Fruit fly (Drosophila melanogaster): ENCODE data around the gene wts.
A peak's percentile ranks its signal among the peaks of the same experiment; 100 is the strongest.

Gene wts

dm6 chr3R:30813903-30814339 lies 7.5 kb upstream of the wts start (continued):
- TF ChIP-seq sd (tag; optimal IDR thresholded peaks at IDR 0.05), result peak; percentile 63
- peak; percentile 86 for TF ChIP-seq Fer3 (tag; optimal IDR thresholded peaks at IDR 0.05)
- TF ChIP-seq h (optimal IDR thresholded peaks at IDR 0.05), result no peak
- TF ChIP-seq zf30C (GFP tag; optimal IDR thresholded peaks at IDR 0.05), result peak; percentile 55
- peak; percentile 82 for TF ChIP-seq chif (GFP tag; optimal IDR thresholded peaks at IDR 0.05)
- TF ChIP-seq bbx (GFP tag; IDR thresholded peaks at IDR 0.05; ENCODE audit: partially characterized antibody), result no peak
- TF ChIP-seq Sin3A (optimal IDR thresholded peaks at IDR 0.05), result no peak
- no peak for TF ChIP-seq Scr (GFP tag; IDR thresholded peaks at IDR 0.05; ENCODE audit: partially characterized antibody)
- TF ChIP-seq emc (GFP tag; optimal IDR thresholded peaks at IDR 0.05), result peak; percentile 46
- peak; percentile 32; the same call in 1 of the 2 replicates for TF ChIP-seq NFAT (GFP tag; IDR thresholded peaks at IDR 0.05)
- peak in 1 of 2 experiments; percentile 90 for TF ChIP-seq Eip74EF (GFP tag; optimal IDR thresholded peaks at IDR 0.05)
- TF ChIP-seq CG2202 (tag; optimal IDR thresholded peaks at IDR 0.05), result peak; percentile 72
- peak; percentile 74 for TF ChIP-seq CG5245 (GFP tag; optimal IDR thresholded peaks at IDR 0.05)
- peak; percentile 71 for TF ChIP-seq Dek (tag; optimal IDR thresholded peaks at IDR 0.05)
- no peak for TF ChIP-seq ash1 (GFP tag; optimal IDR thresholded peaks at IDR 0.05)
- TF ChIP-seq CG32532 (GFP tag; IDR thresholded peaks at IDR 0.05), result peak; percentile 79
- TF ChIP-seq bigmax (GFP tag; optimal IDR thresholded peaks at IDR 0.05), result no peak
- peak; percentile 90 for TF ChIP-seq CG8924 (tag; optimal IDR thresholded peaks at IDR 0.05)
- TF ChIP-seq CG9876 (GFP tag; optimal IDR thresholded peaks at IDR 0.05), result peak; percentile 35
- no peak for TF ChIP-seq zen2 (GFP tag; IDR thresholded peaks at IDR 0.05; ENCODE audit: partially characterized antibody)
- peak; percentile 60 for TF ChIP-seq Chrac-16 (GFP tag; optimal IDR thresholded peaks at IDR 0.05)
- TF ChIP-seq CG14710 (tag; optimal IDR thresholded peaks at IDR 0.05), result peak; percentile 85
- peak; percentile 65 for TF ChIP-seq sqz (GFP tag; optimal IDR thresholded peaks at IDR 0.05)
- peak; percentile 83 for TF ChIP-seq CG12071 (GFP tag; optimal IDR thresholded peaks at IDR 0.05)
- peak; percentile 67 for TF ChIP-seq CG17802 (tag; optimal IDR thresholded peaks at IDR 0.05)
- peak; percentile 57 for TF ChIP-seq pros (GFP tag; optimal IDR thresholded peaks at IDR 0.05)
- TF ChIP-seq CG7357 (GFP tag; IDR thresholded peaks at IDR 0.05), result peak; percentile 80
- TF ChIP-seq CG10431 (GFP tag; optimal IDR thresholded peaks at IDR 0.05), result no peak
- TF ChIP-seq Myb (GFP tag; optimal IDR thresholded peaks at IDR 0.05), result peak; percentile 59
- TF ChIP-seq CG32772 (GFP tag; IDR thresholded peaks at IDR 0.05), result peak; percentile 87
- peak; percentile 57 for TF ChIP-seq CG8290 (GFP tag; optimal IDR thresholded peaks at IDR 0.05)
- TF ChIP-seq CG8290 (tag; optimal IDR thresholded peaks at IDR 0.05), result peak in 1 of 2 experiments; percentile 91
- TF ChIP-seq CG4730 (GFP tag; IDR thresholded peaks at IDR 0.05), result peak; percentile 84
- TF ChIP-seq nmo (GFP tag; optimal IDR thresholded peaks at IDR 0.05), result peak; percentile 91
- peak; percentile 82 for TF ChIP-seq CG12219 (GFP tag; optimal IDR thresholded peaks at IDR 0.05)
- 0 out of 2 replicates have a peak, but pooled peaks have one; percentile 27 for TF ChIP-seq MBD-R2 (GFP tag; IDR thresholded peaks at IDR 0.05)
- TF ChIP-seq shn (GFP tag; optimal IDR thresholded peaks at IDR 0.05), result peak; percentile 49
- TF ChIP-seq CG7556 (GFP tag; optimal IDR thresholded peaks at IDR 0.05), result peak; percentile 87
- TF ChIP-seq CG7963 (GFP tag; IDR thresholded peaks at IDR 0.05; ENCODE audit: partially characterized antibody), result no peak
- TF ChIP-seq cwo (GFP tag; optimal IDR thresholded peaks at IDR 0.05), result peak; percentile 77
- TF ChIP-seq gcm (GFP tag; optimal IDR thresholded peaks at IDR 0.05), result peak; percentile 78
- peak; percentile 82 for TF ChIP-seq CG8359 (GFP tag; optimal IDR thresholded peaks at IDR 0.05; ENCODE audit: borderline replicate concordance)
- peak; percentile 77 for TF ChIP-seq CoRest (tag; optimal IDR thresholded peaks at IDR 0.05)
- 0 out of 3 replicates have a peak, but pooled peaks have one; percentile 78 for TF ChIP-seq CG3726 (GFP tag; IDR thresholded peaks at IDR 0.05)
- TF ChIP-seq lab (GFP tag; optimal IDR thresholded peaks at IDR 0.05), result peak; percentile 91
- peak; percentile 42 for TF ChIP-seq CG31365 (tag; optimal IDR thresholded peaks at IDR 0.05)
- TF ChIP-seq CG11247 (GFP tag; IDR thresholded peaks at IDR 0.05), result peak; percentile 83
- peak; percentile 55 for TF ChIP-seq Dip3 (GFP tag; optimal IDR thresholded peaks at IDR 0.05)
- TF ChIP-seq CG4854 (GFP tag; optimal IDR thresholded peaks at IDR 0.05), result peak; percentile 83
- TF ChIP-seq Oaz (GFP tag; IDR thresholded peaks at IDR 0.05), result peak; percentile 77

All from whole organism, embryonic.